Fruit fly (Drosophila melanogaster) whole organism, pupa: ENCODE measurements around the gene CG17359.
A peak's percentile ranks its signal among the peaks of the same experiment; 100 is the strongest.

Source experiments
- CG12605 ChIP-seq: fragments of 200-800 bp; sonication (Bioruptor generic); IDR thresholded peaks from 2 replicates; pipeline ENCODE4 v1.3.6; 2022; ENCODE audit warnings: missing biosample characterization, missing genetic modification characterization
- CG13204 ChIP-seq: fragments of 200-800 bp; sonication (Bioruptor generic); optimal IDR thresholded peaks from 2 replicates; lab custom pipeline; 2018; ENCODE audit warnings: missing biosample characterization, mild to moderate bottlenecking, missing genetic modification characterization, moderate library complexity
- CG4496 ChIP-seq: fragments of 200-800 bp; sonication (Bioruptor generic); IDR thresholded peaks from 3 replicates; pipeline ENCODE4 v1.3.6; 2022; ENCODE audit warnings: missing biosample characterization, missing genetic modification characterization
- Pif1B ChIP-seq: fragments of 200-800 bp; sonication (Bioruptor generic); optimal IDR thresholded peaks from 3 replicates; lab custom pipeline; 2016; ENCODE audit warnings: missing biosample characterization, missing genetic modification characterization

- no peak for TF ChIP-seq CG13204
- no peak for TF ChIP-seq Pif1B (GFP tag; lab: Kevin White, UChicago)
- peak; percentile 82 for TF ChIP-seq CG4496
- TF ChIP-seq CG12605 (GFP tag; lab: Robert Waterston, UW), result 0 out of 2 replicates have a peak, but pooled peaks have one; percentile 38
Measured at dm6 chr3L:13949440-13950066, 49.5 kb downstream of the CG17359 start.
